Fruit fly (Drosophila melanogaster) whole organism, embryonic: ENCODE results near the gene CG10383.

Experiments used
- ATbp ChIP-seq: fragments of 200-800 bp; sonication (Bioruptor generic); optimal IDR thresholded peaks from 2 replicates; lab custom pipeline; 2017; ENCODE audit warnings: missing biosample characterization, mild to moderate bottlenecking, missing genetic modification characterization, missing genetic modification reagents
- Atf-2 ChIP-seq: fragments of 200-800 bp; sonication (Bioruptor generic); optimal IDR thresholded peaks from 2 replicates; lab custom pipeline; 2016; ENCODE audit warnings: missing biosample characterization, missing genetic modification characterization
- B-H1 ChIP-seq: fragments of 200-800 bp; sonication (Bioruptor generic); IDR thresholded peaks from 3 replicates; pipeline ENCODE4 v1.3.6; 2022; ENCODE audit warnings: missing biosample characterization, missing genetic modification characterization
- Bteb2 ChIP-seq: fragments of 200-800 bp; sonication (Bioruptor generic); optimal IDR thresholded peaks from 2 replicates; lab custom pipeline; 2016; ENCODE audit warnings: missing biosample characterization, missing genetic modification characterization
- CG13123 ChIP-seq: fragments of 200-800 bp; sonication (Bioruptor generic); optimal IDR thresholded peaks from 2 replicates; lab custom pipeline; 2016; ENCODE audit warnings: missing biosample characterization, missing genetic modification characterization
- CG15269 ChIP-seq: fragments of 200-800 bp; sonication (Bioruptor generic); optimal IDR thresholded peaks from 2 replicates; lab custom pipeline; 2018; ENCODE audit warnings: missing biosample characterization, mild to moderate bottlenecking, missing genetic modification characterization, moderate library complexity
- CG15696 ChIP-seq: fragments of 200-800 bp; sonication (Bioruptor generic); optimal IDR thresholded peaks from 2 replicates; lab custom pipeline; 2019; ENCODE audit warnings: missing biosample characterization, mild to moderate bottlenecking, missing genetic modification characterization, moderate library complexity
- CG31441 ChIP-seq: fragments of 200-800 bp; sonication (Bioruptor generic); IDR thresholded peaks from 2 replicates; pipeline ENCODE4 v1.3.6; 2022; ENCODE audit warnings: missing biosample characterization, missing genetic modification characterization
- CG4282 ChIP-seq: fragments of 200-800 bp; sonication (Bioruptor generic); optimal IDR thresholded peaks from 2 replicates; lab custom pipeline; 2016; ENCODE audit warnings: missing biosample characterization, missing genetic modification characterization
- CG8281 ChIP-seq: fragments of 200-800 bp; sonication (Bioruptor generic); optimal IDR thresholded peaks from 2 replicates; lab custom pipeline; 2018; ENCODE audit warnings: missing biosample characterization, mild to moderate bottlenecking, missing genetic modification characterization, moderate library complexity
- CG9437 ChIP-seq: fragments of 200-800 bp; sonication (Bioruptor generic); optimal IDR thresholded peaks from 2 replicates; lab custom pipeline; 2018; ENCODE audit warnings: missing biosample characterization, mild to moderate bottlenecking, missing genetic modification characterization
- CG9727 ChIP-seq: fragments of 200-800 bp; sonication (Bioruptor generic); optimal IDR thresholded peaks from 3 replicates; lab custom pipeline; 2017; ENCODE audit warnings: missing biosample characterization, mild to moderate bottlenecking, missing genetic modification characterization
- D ChIP-seq, 2 experiments: fragments of 200-800 bp in 1 of 2; fragments of >200 bp in 1 of 2; sonication (Bioruptor generic) in 1 of 2; optimal IDR thresholded peaks; 2 replicates in 1 of 2; 3 replicates in 1 of 2; lab custom pipeline; 2017; ENCODE audit warnings: mild to moderate bottlenecking in 1 of 2, missing biosample characterization in 1 of 2, missing genetic modification characterization in 1 of 2, missing genetic modification reagents in 1 of 2
- Dbx ChIP-seq: fragments of 200-800 bp; sonication (Bioruptor generic); IDR thresholded peaks from 3 replicates; pipeline ENCODE4 v1.3.6; 2022; ENCODE audit warnings: missing biosample characterization, missing genetic modification characterization
- Dp ChIP-seq: fragments of 200-800 bp; sonication (Bioruptor generic); optimal IDR thresholded peaks from 2 replicates; lab custom pipeline; 2018; ENCODE audit warnings: missing biosample characterization, mild to moderate bottlenecking, missing genetic modification characterization, moderate library complexity
- Dref ChIP-seq: fragments of 200-800 bp; sonication (Bioruptor generic); IDR thresholded peaks from 2 replicates; pipeline ENCODE4 v1.3.6; 2022; ENCODE audit warnings: missing biosample characterization, missing genetic modification characterization
- Fer2 ChIP-seq: fragments of 200-800 bp; sonication (Bioruptor generic); optimal IDR thresholded peaks from 2 replicates; lab custom pipeline; 2018; ENCODE audit warnings: missing biosample characterization, mild to moderate bottlenecking, missing genetic modification characterization, moderate library complexity
- H15 ChIP-seq: fragments of 200-800 bp; sonication (Bioruptor generic); IDR thresholded peaks from 3 replicates; pipeline ENCODE4 v1.3.6; 2022; ENCODE audit warnings: missing biosample characterization, missing genetic modification characterization
- HmgZ ChIP-seq: fragments of 200-800 bp; sonication (Bioruptor generic); optimal IDR thresholded peaks from 2 replicates; lab custom pipeline; 2018; ENCODE audit warnings: missing biosample characterization, mild to moderate bottlenecking, missing genetic modification characterization
- Hsf ChIP-seq: fragments of 200-800 bp; sonication (Bioruptor generic); optimal IDR thresholded peaks from 3 replicates; lab custom pipeline; 2016; ENCODE audit warnings: missing biosample characterization, missing genetic modification characterization
- MBD-R2 ChIP-seq: fragments of 200-800 bp; sonication (Bioruptor generic); IDR thresholded peaks from 2 replicates; pipeline ENCODE4 v1.3.6; 2022; ENCODE audit warnings: missing biosample characterization, missing genetic modification characterization
- Max ChIP-seq: fragments of 200-800 bp; sonication (Bioruptor generic); optimal IDR thresholded peaks from 2 replicates; lab custom pipeline; 2016; ENCODE audit warnings: missing biosample characterization, mild to moderate bottlenecking, missing genetic modification characterization
- Oaz ChIP-seq: fragments of 200-800 bp; sonication (Bioruptor generic); IDR thresholded peaks from 2 replicates; pipeline ENCODE4 v1.3.6; 2022; ENCODE audit warnings: missing biosample characterization, missing genetic modification characterization
- Side ChIP-seq: fragments of 200-800 bp; sonication (Bioruptor generic); optimal IDR thresholded peaks from 2 replicates; lab custom pipeline; 2016; ENCODE audit warnings: missing biosample characterization, missing genetic modification characterization
- Xbp1 ChIP-seq: fragments of 200-800 bp; sonication (Bioruptor generic); optimal IDR thresholded peaks from 3 replicates; lab custom pipeline; 2016; ENCODE audit warnings: missing biosample characterization, mild to moderate bottlenecking, missing genetic modification characterization
- amos ChIP-seq: fragments of 200-800 bp; sonication (Bioruptor generic); IDR thresholded peaks from 2 replicates; pipeline ENCODE4 v1.3.6; 2022; ENCODE audit warnings: missing biosample characterization, missing genetic modification characterization; ENCODE audit not compliant: partially characterized antibody
- cad ChIP-seq: fragments of >200 bp; optimal IDR thresholded peaks from 2 replicates; lab custom pipeline; 2017; ENCODE audit warnings: missing biosample characterization, missing genetic modification characterization
- ci ChIP-seq: fragments of 200-800 bp; sonication (Bioruptor generic); IDR thresholded peaks from 3 replicates; pipeline ENCODE4 v1.3.6; 2022; ENCODE audit warnings: missing biosample characterization, missing genetic modification characterization
- da ChIP-seq: fragments of 200-800 bp; sonication (Bioruptor generic); optimal IDR thresholded peaks from 2 replicates; lab custom pipeline; 2016; ENCODE audit warnings: missing biosample characterization, missing genetic modification characterization
- danr ChIP-seq: fragments of 200-800 bp; sonication (Bioruptor generic); IDR thresholded peaks from 2 replicates; pipeline ENCODE4 v1.3.6; 2022; ENCODE audit warnings: missing biosample characterization, missing genetic modification characterization
- dati ChIP-seq: fragments of 200-800 bp; sonication (Bioruptor generic); IDR thresholded peaks from 2 replicates; pipeline ENCODE4 v1.3.6; 2022; ENCODE audit warnings: missing biosample characterization, missing genetic modification characterization
- dimm ChIP-seq: fragments of 200-800 bp; sonication (Bioruptor generic); IDR thresholded peaks from 2 replicates; pipeline ENCODE4 v1.3.6; 2022; ENCODE audit warnings: missing biosample characterization, missing genetic modification characterization
- fd102C ChIP-seq: fragments of 200-800 bp; sonication (Bioruptor generic); optimal IDR thresholded peaks from 2 replicates; lab custom pipeline; 2018; ENCODE audit warnings: missing biosample characterization, mild to moderate bottlenecking, missing genetic modification characterization, moderate library complexity
- fd96Cb ChIP-seq: fragments of 200-800 bp; sonication (Bioruptor generic); optimal IDR thresholded peaks from 2 replicates; lab custom pipeline; 2018; ENCODE audit warnings: missing biosample characterization, mild to moderate bottlenecking, missing genetic modification characterization, moderate library complexity
- gsb ChIP-seq: fragments of 200-800 bp; sonication (Bioruptor generic); IDR thresholded peaks from 2 replicates; pipeline ENCODE4 v1.3.6; 2022; ENCODE audit warnings: missing biosample characterization, missing genetic modification characterization
- h ChIP-seq: fragments of >200 bp; optimal IDR thresholded peaks from 2 replicates; lab custom pipeline; 2017
- jing ChIP-seq: fragments of 200-800 bp; sonication (Bioruptor generic); optimal IDR thresholded peaks from 2 replicates; lab custom pipeline; 2018; ENCODE audit warnings: missing biosample characterization, mild to moderate bottlenecking, missing genetic modification characterization
- maf-S ChIP-seq: fragments of 200-800 bp; sonication (Bioruptor generic); optimal IDR thresholded peaks from 2 replicates; lab custom pipeline; 2016; ENCODE audit warnings: missing biosample characterization, missing genetic modification characterization
- mirr ChIP-seq: fragments of 200-800 bp; sonication (Bioruptor generic); optimal IDR thresholded peaks from 3 replicates; lab custom pipeline; 2018; ENCODE audit warnings: missing biosample characterization, mild to moderate bottlenecking, missing genetic modification characterization
- pita ChIP-seq: fragments of 200-800 bp; sonication (Bioruptor generic); optimal IDR thresholded peaks from 2 replicates; lab custom pipeline; 2017; ENCODE audit warnings: missing biosample characterization, mild to moderate bottlenecking, missing genetic modification characterization
- ranshi ChIP-seq: fragments of 200-800 bp; sonication (Bioruptor generic); IDR thresholded peaks from 2 replicates; pipeline ENCODE4 v1.3.6; 2022; ENCODE audit warnings: missing biosample characterization, missing genetic modification characterization
- schlank ChIP-seq: fragments of 200-800 bp; sonication (Bioruptor generic); optimal IDR thresholded peaks from 2 replicates; lab custom pipeline; 2018; ENCODE audit warnings: missing biosample characterization, mild to moderate bottlenecking, missing genetic modification characterization
- seq ChIP-seq: fragments of 200-800 bp; sonication (Bioruptor generic); IDR thresholded peaks from 2 replicates; pipeline ENCODE4 v1.3.6; 2022; ENCODE audit warnings: missing biosample characterization, missing genetic modification characterization
- sima ChIP-seq: fragments of 200-800 bp; sonication (Bioruptor generic); optimal IDR thresholded peaks from 2 replicates; lab custom pipeline; 2016; ENCODE audit warnings: missing biosample characterization, missing genetic modification characterization
- tll ChIP-seq, 2 experiments: fragments of 200-800 bp in 1 of 2; fragments of >200 bp in 1 of 2; sonication (Bioruptor generic) in 1 of 2; optimal IDR thresholded peaks; 2 replicates each; lab custom pipeline; 2017 to 2019; ENCODE audit warnings: missing biosample characterization in 2 of 2, missing genetic modification characterization in 2 of 2, mild to moderate bottlenecking in 1 of 2, moderate library complexity in 1 of 2
- toy ChIP-seq: fragments of 200-800 bp; sonication (Bioruptor generic); IDR thresholded peaks from 2 replicates; pipeline ENCODE4 v1.3.6; 2022; ENCODE audit warnings: missing biosample characterization, missing genetic modification characterization
- trh ChIP-seq: fragments of 200-800 bp; sonication (Bioruptor generic); optimal IDR thresholded peaks from 2 replicates; lab custom pipeline; 2016; ENCODE audit warnings: missing biosample characterization, missing genetic modification characterization
- ttk ChIP-seq: fragments of 200-800 bp; sonication (Bioruptor generic); IDR thresholded peaks from 2 replicates; pipeline ENCODE4 v2.1.2; 2022; ENCODE audit warnings: missing biosample characterization, missing genetic modification characterization
- tx ChIP-seq: fragments of 200-800 bp; sonication (Bioruptor generic); optimal IDR thresholded peaks from 2 replicates; lab custom pipeline; 2016; ENCODE audit warnings: missing biosample characterization, missing genetic modification characterization
- unc-4 ChIP-seq: fragments of 200-800 bp; sonication (Bioruptor generic); IDR thresholded peaks from 2 replicates; pipeline ENCODE4 v1.3.6; 2022; ENCODE audit warnings: missing biosample characterization, missing genetic modification characterization; ENCODE audit not compliant: partially characterized antibody
- wek ChIP-seq: fragments of 200-800 bp; sonication (Bioruptor generic); optimal IDR thresholded peaks from 3 replicates; lab custom pipeline; 2018; ENCODE audit warnings: missing biosample characterization, mild to moderate bottlenecking, missing genetic modification characterization, moderate library complexity

Gene CG10383

DNA sequence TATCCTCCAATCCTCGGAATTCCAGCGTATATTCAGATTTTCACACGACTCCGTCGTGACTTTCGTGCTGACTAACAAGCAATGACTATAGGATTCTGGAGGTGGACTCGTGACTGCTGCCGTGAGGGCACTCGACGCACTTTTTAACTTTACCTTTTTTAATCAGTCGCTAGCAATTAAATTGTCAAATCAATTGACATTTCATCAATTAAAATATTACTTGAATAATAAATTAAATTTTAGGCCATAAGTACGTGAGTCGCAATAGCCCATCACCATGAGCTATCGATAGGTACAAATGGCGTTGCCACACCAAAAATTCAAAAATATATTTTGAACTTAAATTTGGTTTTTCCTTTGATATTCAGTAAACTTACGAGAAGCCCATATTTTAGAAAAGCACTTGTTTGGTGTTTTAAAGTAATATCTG, 10.2 kb upstream of the CG10383 start, which contains the start of gene Jwa (continued):
- TF ChIP-seq amos (GFP tag; lab: Robert Waterston, UW) (peak; percentile 97), CG9727 (GFP tag; lab: Kevin White, UChicago) (peak; percentile 81), sima (peak; percentile 56), MBD-R2 (peak; percentile 94), CG8281 (tag; lab: Kevin White, UChicago) (peak; percentile 21), Fer2 (tag; lab: Kevin White, UChicago) (peak; percentile 70), D (optimal IDR thresholded peaks at IDR 0.05; lab: Kevin White, UChicago) (no peak), D (GFP tag; optimal IDR thresholded peaks at IDR 0.05; lab: Kevin White, UChicago) (peak; percentile 80), cad (GFP tag; lab: Kevin White, UChicago) (no peak), fd96Cb (peak; percentile 87), unc-4 (GFP tag; lab: Robert Waterston, UW) (peak; percentile 99), CG15696 (tag; lab: Kevin White, UChicago) (peak; percentile 84), ttk (GFP tag; lab: Robert Waterston, UW) (peak; percentile 86), tx (GFP tag; lab: Kevin White, UChicago) (peak; percentile 95), B-H1 (GFP tag; lab: Robert Waterston, UW) (peak; percentile 80), CG9437 (GFP tag; lab: Kevin White, UChicago) (peak; percentile 84), Dp (GFP tag; lab: Kevin White, UChicago) (peak; percentile 83), Atf-2 (peak; percentile 90), seq (GFP tag; lab: Robert Waterston, UW) (peak; percentile 83), H15 (GFP tag; lab: Robert Waterston, UW) (peak; percentile 88), da (GFP tag; lab: Kevin White, UChicago) (peak; percentile 58), toy (GFP tag; lab: Robert Waterston, UW) (peak; percentile 53; the same call in 1 of the 2 replicates), tll (GFP tag; optimal IDR thresholded peaks at IDR 0.05; lab: Kevin White, UChicago) (peak in 1 of 2 experiments; percentile 65), danr (GFP tag; lab: Robert Waterston, UW) (peak; percentile 92), ranshi (GFP tag; lab: Robert Waterston, UW) (peak; percentile 91), Oaz (GFP tag; lab: Robert Waterston, UW) (peak; percentile 81), Max (GFP tag; lab: Kevin White, UChicago) (peak; percentile 81), dati (GFP tag; lab: Robert Waterston, UW) (peak; percentile 41; the same call in 1 of the 2 replicates), CG15269 (peak; percentile 81), gsb (GFP tag; lab: Robert Waterston, UW) (peak; percentile 74), Xbp1 (GFP tag; lab: Kevin White, UChicago) (peak; percentile 93), ci (GFP tag; lab: Robert Waterston, UW) (peak; percentile 94), Side (GFP tag; lab: Kevin White, UChicago) (peak; percentile 91), CG4282 (GFP tag; lab: Kevin White, UChicago) (peak; percentile 82), jing (GFP tag; lab: Kevin White, UChicago) (peak; percentile 68), Bteb2 (GFP tag; lab: Kevin White, UChicago) (peak; percentile 94), wek (GFP tag; lab: Kevin White, UChicago) (no peak), Dref (GFP tag; lab: Robert Waterston, UW) (peak; percentile 68), fd102C (peak; percentile 61), maf-S (GFP tag; lab: Kevin White, UChicago) (peak; percentile 92), pita (GFP tag; lab: Kevin White, UChicago) (no peak), mirr (peak; percentile 38), dimm (GFP tag; lab: Robert Waterston, UW) (peak; percentile 85), CG31441 (GFP tag; lab: Robert Waterston, UW) (peak; percentile 75), Dbx (peak; percentile 95), ATbp (GFP tag; lab: Kevin White, UChicago) (peak; percentile 88), Hsf (GFP tag; lab: Kevin White, UChicago) (peak; percentile 98), schlank (tag; lab: Kevin White, UChicago) (peak; percentile 72), HmgZ (tag; lab: Kevin White, UChicago) (peak; percentile 97), CG13123 (GFP tag; lab: Kevin White, UChicago) (peak; percentile 86), h (no peak), trh (GFP tag; lab: Kevin White, UChicago) (peak; percentile 76)
